Worm (Caenorhabditis elegans) whole organism, L1 larva: ENCODE results near the gene mdh-2.

Experiments
- C04F5.9 ChIP-seq: sonication (generic microtip); optimal IDR thresholded peaks from 2 replicates; lab custom pipeline; 2016; ENCODE audit warnings: missing genetic modification characterization, missing compliant biosample characterization
- C16A3.4 ChIP-seq: fragments of 150-350 bp; optimal IDR thresholded peaks from 2 replicates; lab custom pipeline; 2014; ENCODE audit warnings: missing biosample characterization, missing genetic modification characterization
- F16B12.6 ChIP-seq: fragments of 150-350 bp; optimal IDR thresholded peaks from 2 replicates; lab custom pipeline; 2014; ENCODE audit warnings: missing biosample characterization, missing genetic modification characterization
- aha-1 ChIP-seq: fragments of 150-350 bp; optimal IDR thresholded peaks from 2 replicates; lab custom pipeline; 2014; ENCODE audit warnings: missing biosample characterization, missing genetic modification characterization
- alr-1 ChIP-seq: fragments of 200-800 bp; sonication (Bioruptor generic); optimal IDR thresholded peaks from 2 replicates; lab custom pipeline; 2018; ENCODE audit warnings: borderline replicate concordance, mild to moderate bottlenecking, missing genetic modification characterization, missing compliant biosample characterization
- blmp-1 ChIP-seq: fragments of 150-350 bp; optimal IDR thresholded peaks from 2 replicates; lab custom pipeline; 2014; ENCODE audit warnings: missing biosample characterization, missing genetic modification characterization
- efl-1 ChIP-seq, 4 experiments: fragments of 150-350 bp; optimal IDR thresholded peaks in 3 of 4; peaks in 1 of 4; 1 replicate in 1 of 4; 2 replicates in 3 of 4; lab custom pipeline; 2014; ENCODE audit warnings: missing biosample characterization in 2 of 4, missing genetic modification characterization in 2 of 4, missing genetic modification reagents in 2 of 4
- egl-27 ChIP-seq, 2 experiments: fragments of 150-350 bp in 1 of 2; sonication (generic microtip); optimal IDR thresholded peaks; 3 replicates each; lab custom pipeline; 2017 to 2018; ENCODE audit warnings: missing biosample characterization in 2 of 2, missing genetic modification characterization in 2 of 2, missing genetic modification reagents in 2 of 2
- elt-2 ChIP-seq: sonication (generic microtip); optimal IDR thresholded peaks from 2 replicates; lab custom pipeline; 2016; ENCODE audit warnings: missing genetic modification characterization, mild to moderate bottlenecking, inconsistent platforms, missing compliant biosample characterization, missing genetic modification reagents
- elt-3 ChIP-seq, 6 experiments: fragments of 150-350 bp in 1 of 6; sonication (generic microtip); optimal IDR thresholded peaks; 2 replicates each; lab custom pipeline; 2017 to 2018; ENCODE audit warnings: missing biosample characterization in 6 of 6, missing genetic modification characterization in 6 of 6, inconsistent platforms in 1 of 6
- fkh-10 ChIP-seq: sonication (generic microtip); optimal IDR thresholded peaks from 2 replicates; lab custom pipeline; 2017; ENCODE audit warnings: missing biosample characterization, missing genetic modification reagents, missing genetic modification characterization
- fkh-8 ChIP-seq: sonication (generic microtip); optimal IDR thresholded peaks from 2 replicates; lab custom pipeline; 2016; ENCODE audit warnings: mild to moderate bottlenecking, missing genetic modification characterization, missing compliant biosample characterization
- hlh-17 ChIP-seq: fragments of 200-800 bp; sonication (Bioruptor generic); optimal IDR thresholded peaks from 2 replicates; lab custom pipeline; 2018; ENCODE audit warnings: missing genetic modification characterization, mild to moderate bottlenecking, missing compliant biosample characterization, moderate library complexity, borderline replicate concordance
- hlh-4 ChIP-seq: sonication (generic microtip); optimal IDR thresholded peaks from 2 replicates; lab custom pipeline; 2016; ENCODE audit warnings: mild to moderate bottlenecking, missing genetic modification characterization, missing compliant biosample characterization
- lin-13 ChIP-seq: fragments of 150-350 bp; optimal IDR thresholded peaks from 2 replicates; lab custom pipeline; 2014; ENCODE audit warnings: missing biosample characterization, missing genetic modification reagents, missing genetic modification characterization
- lin-15B ChIP-seq: fragments of 150-350 bp; sonication (generic microtip); optimal IDR thresholded peaks from 3 replicates; lab custom pipeline; 2014; ENCODE audit warnings: missing biosample characterization, missing genetic modification characterization
- lin-35 ChIP-seq, 2 experiments: fragments of 150-350 bp; optimal IDR thresholded peaks; 2 replicates each; lab custom pipeline; 2014; ENCODE audit warnings: missing biosample characterization in 2 of 2, missing genetic modification characterization in 2 of 2, missing genetic modification reagents in 2 of 2
- lin-39 ChIP-seq: fragments of 150-350 bp; optimal IDR thresholded peaks from 2 replicates; lab custom pipeline; 2014; ENCODE audit warnings: missing biosample characterization, missing genetic modification reagents, missing genetic modification characterization
- lir-3 ChIP-seq: sonication (generic microtip); optimal IDR thresholded peaks from 2 replicates; lab custom pipeline; 2016; ENCODE audit warnings: mild to moderate bottlenecking, missing genetic modification characterization, moderate library complexity, missing compliant biosample characterization; ENCODE audit not compliant: poor library complexity
- mef-2 ChIP-seq: fragments of 150-350 bp; optimal IDR thresholded peaks from 2 replicates; lab custom pipeline; 2014; ENCODE audit warnings: missing biosample characterization, missing genetic modification characterization
- nhr-12 ChIP-seq: sonication (generic microtip); optimal IDR thresholded peaks from 2 replicates; lab custom pipeline; 2017; ENCODE audit warnings: missing biosample characterization, missing genetic modification characterization
- nhr-19 ChIP-seq: fragments of 200-800 bp; sonication (Bioruptor generic); conservative IDR thresholded peaks from 2 replicates; pipeline ENCODE4 v1.3.6; 2022; ENCODE audit warnings: missing genetic modification characterization, missing compliant biosample characterization
- nhr-20 ChIP-seq: sonication (generic microtip); optimal IDR thresholded peaks from 2 replicates; lab custom pipeline; 2016; ENCODE audit warnings: mild to moderate bottlenecking, missing genetic modification characterization, missing compliant biosample characterization
- nhr-237 ChIP-seq: fragments of 150-350 bp; optimal IDR thresholded peaks from 2 replicates; lab custom pipeline; 2014; ENCODE audit warnings: missing biosample characterization, missing genetic modification characterization
- nhr-77 ChIP-seq: fragments of 150-350 bp; optimal IDR thresholded peaks from 2 replicates; lab custom pipeline; 2014; ENCODE audit warnings: missing biosample characterization, missing genetic modification characterization
- nhr-84 ChIP-seq: sonication (generic microtip); optimal IDR thresholded peaks from 2 replicates; lab custom pipeline; 2017; ENCODE audit warnings: missing biosample characterization, missing genetic modification characterization
- nhr-90 ChIP-seq: sonication (generic microtip); optimal IDR thresholded peaks from 2 replicates; lab custom pipeline; 2016; ENCODE audit warnings: mild to moderate bottlenecking, missing genetic modification characterization, missing compliant biosample characterization; ENCODE audit not compliant: poor library complexity
- pag-3 ChIP-seq: sonication (generic microtip); optimal IDR thresholded peaks from 2 replicates; lab custom pipeline; 2017; ENCODE audit warnings: missing genetic modification characterization, mild to moderate bottlenecking, missing compliant biosample characterization, antibody characterized with exemption, borderline replicate concordance; ENCODE audit not compliant: insufficient read depth
- pax-3 ChIP-seq: fragments of 200-800 bp; sonication (Bioruptor generic); optimal IDR thresholded peaks from 2 replicates; lab custom pipeline; 2018; ENCODE audit warnings: mild to moderate bottlenecking, missing genetic modification characterization, moderate library complexity, missing compliant biosample characterization
- rnt-1 ChIP-seq: sonication (generic microtip); optimal IDR thresholded peaks from 2 replicates; lab custom pipeline; 2016; ENCODE audit warnings: mild to moderate bottlenecking, missing genetic modification characterization, moderate library complexity, missing compliant biosample characterization
- snpc-4 ChIP-seq: fragments of 150-350 bp; optimal IDR thresholded peaks from 2 replicates; lab custom pipeline; 2014; ENCODE audit warnings: missing biosample characterization, missing genetic modification characterization
- sptf-1 ChIP-seq: fragments of 150-350 bp; optimal IDR thresholded peaks from 2 replicates; lab custom pipeline; 2014; ENCODE audit warnings: missing biosample characterization, missing genetic modification characterization
- unc-130 ChIP-seq: fragments of 150-350 bp; optimal IDR thresholded peaks from 2 replicates; lab custom pipeline; 2017; ENCODE audit warnings: missing biosample characterization, missing genetic modification characterization, inconsistent platforms
- unc-62 ChIP-seq: fragments of 150-350 bp; optimal IDR thresholded peaks from 2 replicates; lab custom pipeline; 2014; ENCODE audit warnings: missing biosample characterization, missing genetic modification reagents, missing genetic modification characterization
- unc-98 ChIP-seq: fragments of 200-800 bp; sonication (Bioruptor generic); IDR thresholded peaks from 2 replicates; pipeline ENCODE4 v1.3.6; 2022; ENCODE audit warnings: missing genetic modification characterization, missing compliant biosample characterization
- zip-4 ChIP-seq: fragments of 200-800 bp; sonication (Bioruptor generic); optimal IDR thresholded peaks from 2 replicates; lab custom pipeline; 2018; ENCODE audit warnings: mild to moderate bottlenecking, missing genetic modification characterization, moderate library complexity, missing compliant biosample characterization
- ztf-4 ChIP-seq: fragments of 150-350 bp; optimal IDR thresholded peaks from 2 replicates; lab custom pipeline; 2014; ENCODE audit warnings: missing biosample characterization, missing genetic modification characterization

Gene mdh-2

ce11 chrIII:6615064-6615463 lies 7.2 kb upstream of the mdh-2 start, which contains the start of gene cmtr-2 (continued):
- TF ChIP-seq nhr-237 (tag; lab: Kevin White, UChicago) = no peak
- no peak for TF ChIP-seq nhr-84 (tag; lab: Kevin White, UChicago)
- TF ChIP-seq hlh-17 (GFP tag; lab: Kevin White, UChicago) = no peak
- peak; percentile 40 for TF ChIP-seq C16A3.4
- TF ChIP-seq nhr-12 (tag; lab: Kevin White, UChicago) = no peak
- TF ChIP-seq nhr-90 (tag; lab: Kevin White, UChicago) = peak; percentile 55
- no peak for TF ChIP-seq ztf-4 (tag; lab: Kevin White, UChicago)
- no peak for TF ChIP-seq alr-1 (tag; lab: Kevin White, UChicago)
- no peak for TF ChIP-seq egl-27 (tag; optimal IDR thresholded peaks at IDR 0.05; lab: Kevin White, UChicago)
- TF ChIP-seq sptf-1 (tag; lab: Kevin White, UChicago) = no peak
- peak; percentile 25 for TF ChIP-seq snpc-4
- TF ChIP-seq nhr-20 (tag; lab: Kevin White, UChicago) = peak; percentile 33
- no peak for TF ChIP-seq unc-130 (tag; lab: Kevin White, UChicago)
- no peak for TF ChIP-seq lin-39
- TF ChIP-seq C04F5.9 (tag; lab: Kevin White, UChicago) = no peak
- TF ChIP-seq blmp-1 (tag; lab: Kevin White, UChicago) = peak; percentile 34
- TF ChIP-seq F16B12.6 (tag; lab: Kevin White, UChicago) = peak; percentile 3
- no peak for TF ChIP-seq zip-4
- TF ChIP-seq lir-3 (tag; lab: Kevin White, UChicago) = no peak
- peak in 1 of 6 experiments; percentile 14 for TF ChIP-seq elt-3 (tag; optimal IDR thresholded peaks at IDR 0.05; lab: Kevin White, UChicago)
- TF ChIP-seq unc-98 = no peak
- TF ChIP-seq aha-1 = no peak
- peak; percentile 79 for TF ChIP-seq nhr-19 (GFP tag; lab: Robert Waterston, UW)
- no peak for TF ChIP-seq pag-3
- TF ChIP-seq lin-13 (GFP tag; lab: Kevin White, UChicago) = peak; percentile 36
- no peak for TF ChIP-seq fkh-8 (tag; lab: Kevin White, UChicago)
- TF ChIP-seq lin-35 (GFP tag; optimal IDR thresholded peaks at IDR 0.05; lab: Kevin White, UChicago) = peak; percentile 92 to 97
- TF ChIP-seq lin-15B (tag; lab: Kevin White, UChicago) = peak; percentile 40
- TF ChIP-seq fkh-10 (GFP tag; lab: Kevin White, UChicago) = no peak
- peak; percentile 61 for TF ChIP-seq rnt-1 (tag; lab: Kevin White, UChicago)

- TF ChIP-seq lin-35 (GFP tag; optimal IDR thresholded peaks at IDR 0.05; lab: Kevin White, UChicago) (peak in 1 of 2 experiments; percentile 16), efl-1 (optimal IDR thresholded peaks at IDR 0.05; lab: Kevin White, UChicago) (no peak), efl-1 (GFP tag; optimal IDR thresholded peaks at IDR 0.05 in 1 of 2; lab: Kevin White, UChicago) (peak in 1 of 2 experiments; percentile 76), nhr-77 (tag; lab: Kevin White, UChicago) (no peak), elt-2 (tag; lab: Kevin White, UChicago) (peak; percentile 38)
Observed at ce11 chrIII:6612282-6612681, 4.4 kb upstream of the mdh-2 start, which contains the start of gene ctsa-4.2. Gene ctsa-4.2 (plus strand): TSS chrIII:6612528.

- no peak for TF ChIP-seq mef-2 (tag; lab: Kevin White, UChicago)
- peak; percentile 43 for TF ChIP-seq hlh-4 (tag; lab: Kevin White, UChicago)
Observed at ce11 chrIII:6610522-6610921, 2.6 kb upstream of the mdh-2 start, which contains the start of gene srh-40. Gene srh-40 (plus strand): TSS chrIII:6610822.

ce11 chrIII:6607646-6608045 lies 260 bp downstream of the mdh-2 start:
- TF ChIP-seq lin-35 (GFP tag; optimal IDR thresholded peaks at IDR 0.05; lab: Kevin White, UChicago) (no peak), unc-62 (GFP tag; lab: Kevin White, UChicago) (no peak), rnt-1 (tag; lab: Kevin White, UChicago) (no peak), pax-3 (tag; lab: Kevin White, UChicago) (no peak), lir-3 (tag; lab: Kevin White, UChicago) (no peak), efl-1 (optimal IDR thresholded peaks at IDR 0.05; lab: Kevin White, UChicago) (no peak), efl-1 (GFP tag; optimal IDR thresholded peaks at IDR 0.05 in 1 of 2; lab: Kevin White, UChicago) (peak in 1 of 2 experiments; percentile 62)
